Worm (Caenorhabditis elegans) whole organism, mixed stage, embryonic: ENCODE data around the gene nhr-21.

Experiments used
- blmp-1 ChIP-seq: fragments of 150-350 bp; optimal IDR thresholded peaks from 2 replicates; lab custom pipeline; 2014; ENCODE audit warnings: missing biosample characterization, missing genetic modification characterization
- drap-1 ChIP-seq: fragments of 200-800 bp; sonication (Bioruptor generic); optimal IDR thresholded peaks from 3 replicates; lab custom pipeline; 2018; ENCODE audit warnings: mild to moderate bottlenecking, missing genetic modification characterization, missing compliant biosample characterization
- elt-3 ChIP-seq: fragments of 150-350 bp; optimal IDR thresholded peaks from 2 replicates; lab custom pipeline; 2014; ENCODE audit warnings: missing biosample characterization, missing genetic modification characterization
- mls-2 ChIP-seq: sonication (generic microtip); optimal IDR thresholded peaks from 2 replicates; lab custom pipeline; 2016; ENCODE audit warnings: mild to moderate bottlenecking, missing genetic modification characterization, moderate library complexity, missing compliant biosample characterization
- pha-4 ChIP-seq: fragments of 150-350 bp; optimal IDR thresholded peaks from 2 replicates; lab custom pipeline; 2018; ENCODE audit warnings: missing biosample characterization, missing genetic modification reagents, missing genetic modification characterization
- sem-2 ChIP-seq: fragments of 200-800 bp; sonication (Bioruptor generic); optimal IDR thresholded peaks from 2 replicates; lab custom pipeline; 2018; ENCODE audit warnings: mild to moderate bottlenecking, missing genetic modification characterization, missing compliant biosample characterization
- snpc-4 ChIP-seq: fragments of 150-350 bp; optimal IDR thresholded peaks from 2 replicates; lab custom pipeline; 2014; ENCODE audit warnings: missing biosample characterization, missing genetic modification characterization
- unc-39 ChIP-seq: fragments of 150-350 bp; optimal IDR thresholded peaks from 2 replicates; lab custom pipeline; 2014; ENCODE audit warnings: missing biosample characterization, missing genetic modification characterization

- TF ChIP-seq sem-2 (GFP tag; lab: Kevin White, UChicago) (no peak), drap-1 (no peak), unc-39 (tag; lab: Kevin White, UChicago) (no peak), elt-3 (tag; lab: Kevin White, UChicago) (no peak), snpc-4 (no peak), blmp-1 (tag; lab: Kevin White, UChicago) (no peak), pha-4 (tag; lab: Kevin White, UChicago) (no peak), mls-2 (no peak)
Observed at ce11 chrII:7348063-7348462, 9.0 kb downstream of the nhr-21 start.
